Worm (Caenorhabditis elegans) whole organism, L1 larva: Measurements from ENCODE around the gene ZK930.4.

Experiments
- ama-1 ChIP-seq: fragments of 150-350 bp; optimal IDR thresholded peaks from 2 replicates; lab custom pipeline; 2014
- mep-1 ChIP-seq: fragments of 150-350 bp; optimal IDR thresholded peaks from 2 replicates; lab custom pipeline; 2014; ENCODE audit warnings: missing biosample characterization, missing genetic modification characterization
- nhr-90 ChIP-seq: sonication (generic microtip); optimal IDR thresholded peaks from 2 replicates; lab custom pipeline; 2016; ENCODE audit warnings: mild to moderate bottlenecking, missing genetic modification characterization, missing compliant biosample characterization; ENCODE audit not compliant: poor library complexity

DNA sequence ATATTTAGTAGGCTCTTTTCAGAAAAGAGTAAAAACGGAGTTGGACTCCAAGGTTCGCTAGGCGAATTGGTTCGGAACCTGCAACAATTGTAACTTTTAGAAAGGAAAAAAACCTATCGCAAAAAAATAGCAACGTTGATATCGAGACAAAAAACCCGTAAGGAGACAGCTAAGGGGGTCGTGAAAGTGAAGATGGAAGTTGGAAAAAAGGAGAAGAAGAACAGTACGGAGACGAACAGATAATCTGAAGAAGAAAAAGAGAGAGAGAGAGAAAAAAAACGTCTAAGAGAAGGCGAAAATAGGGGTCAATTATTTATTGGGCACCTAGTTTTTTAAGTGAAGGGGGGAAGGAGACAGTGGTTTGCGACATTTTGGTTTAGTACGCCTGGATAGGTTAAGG is 28.9 kb downstream of the ZK930.4 start, which contains the start of gene lin-29:
- no peak for TF ChIP-seq mep-1 (tag; lab: Kevin White, UChicago)
- TF ChIP-seq ama-1 (lab: Kevin White, UChicago) = no peak
- TF ChIP-seq nhr-90 = no peak
